Worm (Caenorhabditis elegans) whole organism, early embryonic: ENCODE data around the gene crn-2.

ENCODE experiments used
- F13C5.2 ChIP-seq: sonication (generic microtip); optimal IDR thresholded peaks from 2 replicates; lab custom pipeline; 2017; ENCODE audit warnings: mild to moderate bottlenecking, missing genetic modification characterization, inconsistent platforms, missing compliant biosample characterization
- ama-1 ChIP-seq: fragments of 150-350 bp; optimal IDR thresholded peaks from 2 replicates; lab custom pipeline; 2014
- ceh-36 ChIP-seq: sonication (generic microtip); optimal IDR thresholded peaks from 2 replicates; lab custom pipeline; 2016; ENCODE audit warnings: missing genetic modification characterization, inconsistent platforms, missing compliant biosample characterization
- hmbx-1 ChIP-seq: sonication (generic microtip); optimal IDR thresholded peaks from 2 replicates; lab custom pipeline; 2016; ENCODE audit warnings: mild to moderate bottlenecking, missing genetic modification characterization, missing compliant biosample characterization
- hmg-4 ChIP-seq: fragments of 200-800 bp; sonication (Bioruptor generic); optimal IDR thresholded peaks from 2 replicates; lab custom pipeline; 2018; ENCODE audit warnings: mild to moderate bottlenecking, missing genetic modification characterization, missing compliant biosample characterization
- pes-1 ChIP-seq: fragments of 200-800 bp; sonication (Bioruptor generic); IDR thresholded peaks from 2 replicates; pipeline ENCODE4 v1.3.6; 2022; ENCODE audit warnings: missing genetic modification reagents, missing genetic modification characterization, missing compliant biosample characterization
- sea-1 ChIP-seq: fragments of 200-800 bp; sonication (Bioruptor generic); conservative IDR thresholded peaks from 2 replicates; pipeline ENCODE4 v1.3.6; 2022; ENCODE audit warnings: missing genetic modification characterization, missing compliant biosample characterization
- tbx-37 ChIP-seq: fragments of 200-800 bp; sonication (Bioruptor generic); conservative IDR thresholded peaks from 2 replicates; pipeline ENCODE4 v1.3.6; 2022; ENCODE audit warnings: missing genetic modification reagents, missing genetic modification characterization, missing compliant biosample characterization

DNA sequence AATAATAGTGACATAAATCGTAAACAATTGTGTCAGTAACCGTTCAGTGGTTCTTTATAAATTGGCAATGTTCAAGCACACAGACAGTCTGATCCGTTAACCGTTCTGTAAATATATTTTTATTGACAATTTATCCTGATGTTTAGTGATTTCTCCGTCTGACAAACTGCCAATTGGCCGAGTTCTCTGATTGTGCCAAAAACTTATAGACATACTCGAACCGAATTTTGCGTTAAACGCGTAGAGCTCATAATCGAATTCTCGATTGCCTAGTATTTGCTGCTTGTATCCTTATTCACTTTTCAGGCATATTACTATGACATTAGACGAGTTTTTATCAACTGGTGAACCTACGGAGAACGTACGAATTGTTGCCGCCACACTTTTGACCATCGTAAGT is 49.8 kb downstream of the crn-2 start, which contains the start of gene srx-117:
- TF ChIP-seq tbx-37 (no peak), F13C5.2 (tag; lab: Kevin White, UChicago) (no peak), sea-1 (GFP tag; lab: Robert Waterston, UW) (no peak), hmg-4 (GFP tag; lab: Kevin White, UChicago) (no peak), pes-1 (GFP tag; lab: Robert Waterston, UW) (no peak), ama-1 (lab: Kevin White, UChicago) (no peak), hmbx-1 (tag; lab: Kevin White, UChicago) (no peak), ceh-36 (tag; lab: Kevin White, UChicago) (no peak)
